Fruit fly (Drosophila melanogaster) whole organism, embryonic: ENCODE results near the gene CG6693.
A peak's percentile ranks its signal among the peaks of the same experiment; 100 is the strongest.

Experiments
- Atf-2 ChIP-seq: fragments of 200-800 bp; sonication (Bioruptor generic); optimal IDR thresholded peaks from 2 replicates; lab custom pipeline; 2016; ENCODE audit warnings: missing biosample characterization, missing genetic modification characterization
- C15 ChIP-seq: fragments of 200-800 bp; sonication (Bioruptor generic); IDR thresholded peaks from 3 replicates; pipeline ENCODE4 v1.3.6; 2022; ENCODE audit warnings: missing biosample characterization, missing genetic modification characterization
- CG10267 ChIP-seq: fragments of 200-800 bp; sonication (Bioruptor generic); optimal IDR thresholded peaks from 2 replicates; lab custom pipeline; 2018; ENCODE audit warnings: missing biosample characterization, mild to moderate bottlenecking, missing genetic modification characterization, moderate library complexity
- CG10959 ChIP-seq: fragments of 200-800 bp; sonication (Bioruptor generic); IDR thresholded peaks from 2 replicates; pipeline ENCODE4 v1.3.6; 2022; ENCODE audit warnings: missing biosample characterization, missing genetic modification characterization
- CG11398 ChIP-seq: fragments of 200-800 bp; sonication (Bioruptor generic); optimal IDR thresholded peaks from 2 replicates; lab custom pipeline; 2016; ENCODE audit warnings: missing biosample characterization, missing genetic modification characterization
- CG12299 ChIP-seq: fragments of 200-800 bp; sonication (Bioruptor generic); optimal IDR thresholded peaks from 2 replicates; lab custom pipeline; 2018; ENCODE audit warnings: missing biosample characterization, mild to moderate bottlenecking, missing genetic modification characterization
- CG13123 ChIP-seq: fragments of 200-800 bp; sonication (Bioruptor generic); optimal IDR thresholded peaks from 2 replicates; lab custom pipeline; 2016; ENCODE audit warnings: missing biosample characterization, missing genetic modification characterization
- CG15269 ChIP-seq: fragments of 200-800 bp; sonication (Bioruptor generic); optimal IDR thresholded peaks from 2 replicates; lab custom pipeline; 2018; ENCODE audit warnings: missing biosample characterization, mild to moderate bottlenecking, missing genetic modification characterization, moderate library complexity
- CG17361 ChIP-seq: fragments of 200-800 bp; sonication (Bioruptor generic); IDR thresholded peaks from 3 replicates; pipeline ENCODE4 v1.3.6; 2022; ENCODE audit warnings: missing biosample characterization, missing genetic modification characterization
- CG17385 ChIP-seq: fragments of 200-800 bp; sonication (Bioruptor generic); optimal IDR thresholded peaks from 3 replicates; lab custom pipeline; 2018; ENCODE audit warnings: missing biosample characterization, mild to moderate bottlenecking, missing genetic modification characterization
- CG34376 ChIP-seq: fragments of 200-800 bp; sonication (Bioruptor generic); optimal IDR thresholded peaks from 2 replicates; lab custom pipeline; 2018; ENCODE audit warnings: missing biosample characterization, mild to moderate bottlenecking, missing genetic modification characterization
- CG4617 ChIP-seq: fragments of 200-800 bp; sonication (Bioruptor generic); optimal IDR thresholded peaks from 3 replicates; lab custom pipeline; 2016; ENCODE audit warnings: missing biosample characterization, missing genetic modification characterization, borderline replicate concordance
- CG4730 ChIP-seq: fragments of 200-800 bp; sonication (Bioruptor generic); IDR thresholded peaks from 2 replicates; pipeline ENCODE4 v1.3.6; 2022; ENCODE audit warnings: missing biosample characterization, missing genetic modification characterization
- CG4854 ChIP-seq: fragments of 200-800 bp; sonication (Bioruptor generic); optimal IDR thresholded peaks from 2 replicates; lab custom pipeline; 2016; ENCODE audit warnings: missing biosample characterization, missing genetic modification characterization, inconsistent platforms
- CG5180 ChIP-seq: fragments of 200-800 bp; sonication (Bioruptor generic); optimal IDR thresholded peaks from 3 replicates; lab custom pipeline; 2017; ENCODE audit warnings: missing biosample characterization, missing genetic modification characterization, mild to moderate bottlenecking, moderate library complexity, missing genetic modification reagents
- CG6654 ChIP-seq: fragments of 200-800 bp; sonication (Bioruptor generic); optimal IDR thresholded peaks from 2 replicates; lab custom pipeline; 2017; ENCODE audit warnings: missing biosample characterization, mild to moderate bottlenecking, missing genetic modification characterization
- CG9876 ChIP-seq: fragments of 200-800 bp; sonication (Bioruptor generic); optimal IDR thresholded peaks from 2 replicates; lab custom pipeline; 2016; ENCODE audit warnings: missing biosample characterization, missing genetic modification characterization
- D19B ChIP-seq: fragments of 200-800 bp; sonication (Bioruptor generic); optimal IDR thresholded peaks from 2 replicates; lab custom pipeline; 2017; ENCODE audit warnings: missing biosample characterization, mild to moderate bottlenecking, missing genetic modification characterization
- Doc2 ChIP-seq: fragments of 200-800 bp; sonication (Bioruptor generic); IDR thresholded peaks from 2 replicates; pipeline ENCODE4 v1.3.6; 2022; ENCODE audit warnings: missing biosample characterization, missing genetic modification characterization
- Dref ChIP-seq: fragments of 200-800 bp; sonication (Bioruptor generic); IDR thresholded peaks from 2 replicates; pipeline ENCODE4 v1.3.6; 2022; ENCODE audit warnings: missing biosample characterization, missing genetic modification characterization
- Ets65A ChIP-seq: fragments of 200-800 bp; sonication (Bioruptor generic); peaks from one replicate; lab custom pipeline; 2016; ENCODE audit warnings: missing biosample characterization, missing genetic modification characterization
- HLH4C ChIP-seq: fragments of 200-800 bp; sonication (Bioruptor generic); IDR thresholded peaks from 3 replicates; pipeline ENCODE4 v1.3.6; 2022; ENCODE audit warnings: missing biosample characterization, missing genetic modification characterization; ENCODE audit not compliant: partially characterized antibody
- HLHmδ ChIP-seq: fragments of 200-800 bp; sonication (Bioruptor generic); optimal IDR thresholded peaks from 2 replicates; lab custom pipeline; 2018; ENCODE audit warnings: missing biosample characterization, mild to moderate bottlenecking, missing genetic modification characterization, moderate library complexity
- Kr ChIP-seq: fragments of 200-800 bp; sonication (Bioruptor generic); optimal IDR thresholded peaks from 2 replicates; lab custom pipeline; 2017; ENCODE audit warnings: missing biosample characterization, mild to moderate bottlenecking, missing genetic modification characterization
- Lpt ChIP-seq: fragments of >200 bp; optimal IDR thresholded peaks from 2 replicates; lab custom pipeline; 2018; ENCODE audit warnings: missing biosample characterization, missing genetic modification characterization
- MTF-1 ChIP-seq: fragments of 200-800 bp; sonication (Bioruptor generic); optimal IDR thresholded peaks from 2 replicates; lab custom pipeline; 2018; ENCODE audit warnings: missing biosample characterization, mild to moderate bottlenecking, missing genetic modification characterization, borderline replicate concordance
- Mes4 ChIP-seq: fragments of 200-800 bp; sonication (Bioruptor generic); optimal IDR thresholded peaks from 2 replicates; lab custom pipeline; 2016; ENCODE audit warnings: missing biosample characterization, missing genetic modification characterization
- Mrtf ChIP-seq: fragments of 200-800 bp; sonication (Bioruptor generic); IDR thresholded peaks from 3 replicates; pipeline ENCODE4 v1.3.6; 2022; ENCODE audit warnings: missing biosample characterization, missing genetic modification characterization
- Opbp ChIP-seq: fragments of 200-800 bp; sonication (Bioruptor generic); IDR thresholded peaks from 3 replicates; pipeline ENCODE4 v1.3.6; 2022; ENCODE audit warnings: missing biosample characterization, missing genetic modification characterization; ENCODE audit not compliant: partially characterized antibody
- Optix ChIP-seq: fragments of 200-800 bp; sonication (Bioruptor generic); IDR thresholded peaks from 3 replicates; pipeline ENCODE4 v1.3.6; 2022; ENCODE audit warnings: missing biosample characterization, missing genetic modification characterization
- Ravus ChIP-seq: fragments of 200-800 bp; sonication (Bioruptor generic); IDR thresholded peaks from 2 replicates; pipeline ENCODE4 v1.3.6; 2022; ENCODE audit warnings: missing biosample characterization, missing genetic modification characterization
- Side ChIP-seq: fragments of 200-800 bp; sonication (Bioruptor generic); optimal IDR thresholded peaks from 2 replicates; lab custom pipeline; 2016; ENCODE audit warnings: missing biosample characterization, missing genetic modification characterization
- ara ChIP-seq: fragments of 200-800 bp; sonication (Bioruptor generic); IDR thresholded peaks from 2 replicates; pipeline ENCODE4 v1.3.6; 2022; ENCODE audit warnings: missing biosample characterization, missing genetic modification characterization
- cad ChIP-seq: fragments of >200 bp; optimal IDR thresholded peaks from 2 replicates; lab custom pipeline; 2017; ENCODE audit warnings: missing biosample characterization, missing genetic modification characterization
- cas ChIP-seq: fragments of 200-800 bp; sonication (Bioruptor generic); IDR thresholded peaks from 2 replicates; pipeline ENCODE4 v1.3.6; 2022; ENCODE audit warnings: missing biosample characterization, missing genetic modification characterization
- corto ChIP-seq: fragments of 200-800 bp; sonication (Bioruptor generic); optimal IDR thresholded peaks from 2 replicates; lab custom pipeline; 2016; ENCODE audit warnings: missing biosample characterization, mild to moderate bottlenecking, missing genetic modification characterization, moderate library complexity
- da ChIP-seq: fragments of 200-800 bp; sonication (Bioruptor generic); optimal IDR thresholded peaks from 2 replicates; lab custom pipeline; 2016; ENCODE audit warnings: missing biosample characterization, missing genetic modification characterization
- emc ChIP-seq: fragments of 200-800 bp; sonication (Bioruptor generic); optimal IDR thresholded peaks from 2 replicates; lab custom pipeline; 2016; ENCODE audit warnings: missing biosample characterization, missing genetic modification characterization
- exex ChIP-seq: fragments of 200-800 bp; sonication (Bioruptor generic); optimal IDR thresholded peaks from 4 replicates; lab custom pipeline; 2018; ENCODE audit warnings: missing biosample characterization, mild to moderate bottlenecking, missing genetic modification characterization, moderate library complexity
- gsb ChIP-seq: fragments of 200-800 bp; sonication (Bioruptor generic); IDR thresholded peaks from 2 replicates; pipeline ENCODE4 v1.3.6; 2022; ENCODE audit warnings: missing biosample characterization, missing genetic modification characterization
- ind ChIP-seq: fragments of 200-800 bp; sonication (Bioruptor generic); optimal IDR thresholded peaks from 3 replicates; lab custom pipeline; 2016; ENCODE audit warnings: missing biosample characterization, missing genetic modification characterization
- lmd ChIP-seq: fragments of 200-800 bp; sonication (Bioruptor generic); IDR thresholded peaks from 2 replicates; pipeline ENCODE4 v1.3.6; 2022; ENCODE audit warnings: missing biosample characterization, missing genetic modification characterization
- pb ChIP-seq: fragments of 200-800 bp; sonication (Bioruptor generic); optimal IDR thresholded peaks from 3 replicates; lab custom pipeline; 2016; ENCODE audit warnings: missing biosample characterization, missing genetic modification characterization
- pzg ChIP-seq: fragments of 200-800 bp; sonication (Bioruptor generic); optimal IDR thresholded peaks from 3 replicates; lab custom pipeline; 2018; ENCODE audit warnings: missing biosample characterization, mild to moderate bottlenecking, missing genetic modification characterization, moderate library complexity
- salm ChIP-seq: fragments of 200-800 bp; sonication (Bioruptor generic); optimal IDR thresholded peaks from 2 replicates; lab custom pipeline; 2018; ENCODE audit warnings: missing biosample characterization, mild to moderate bottlenecking, missing genetic modification characterization
- sens-2 ChIP-seq: fragments of 200-800 bp; sonication (Bioruptor generic); IDR thresholded peaks from 2 replicates; pipeline ENCODE4 v1.3.6; 2022; ENCODE audit warnings: missing biosample characterization, missing genetic modification characterization
- sisA ChIP-seq: fragments of 200-800 bp; sonication (Bioruptor generic); IDR thresholded peaks from 2 replicates; pipeline ENCODE4 v1.3.6; 2022; ENCODE audit warnings: missing biosample characterization, missing genetic modification characterization
- tna ChIP-seq: fragments of 200-800 bp; sonication (Bioruptor generic); IDR thresholded peaks from 2 replicates; pipeline ENCODE4 v1.3.6; 2022; ENCODE audit warnings: missing biosample characterization, missing genetic modification characterization; ENCODE audit not compliant: partially characterized antibody
- unc-4 ChIP-seq: fragments of 200-800 bp; sonication (Bioruptor generic); IDR thresholded peaks from 2 replicates; pipeline ENCODE4 v1.3.6; 2022; ENCODE audit warnings: missing biosample characterization, missing genetic modification characterization; ENCODE audit not compliant: partially characterized antibody

The CG6693 gene

DNA sequence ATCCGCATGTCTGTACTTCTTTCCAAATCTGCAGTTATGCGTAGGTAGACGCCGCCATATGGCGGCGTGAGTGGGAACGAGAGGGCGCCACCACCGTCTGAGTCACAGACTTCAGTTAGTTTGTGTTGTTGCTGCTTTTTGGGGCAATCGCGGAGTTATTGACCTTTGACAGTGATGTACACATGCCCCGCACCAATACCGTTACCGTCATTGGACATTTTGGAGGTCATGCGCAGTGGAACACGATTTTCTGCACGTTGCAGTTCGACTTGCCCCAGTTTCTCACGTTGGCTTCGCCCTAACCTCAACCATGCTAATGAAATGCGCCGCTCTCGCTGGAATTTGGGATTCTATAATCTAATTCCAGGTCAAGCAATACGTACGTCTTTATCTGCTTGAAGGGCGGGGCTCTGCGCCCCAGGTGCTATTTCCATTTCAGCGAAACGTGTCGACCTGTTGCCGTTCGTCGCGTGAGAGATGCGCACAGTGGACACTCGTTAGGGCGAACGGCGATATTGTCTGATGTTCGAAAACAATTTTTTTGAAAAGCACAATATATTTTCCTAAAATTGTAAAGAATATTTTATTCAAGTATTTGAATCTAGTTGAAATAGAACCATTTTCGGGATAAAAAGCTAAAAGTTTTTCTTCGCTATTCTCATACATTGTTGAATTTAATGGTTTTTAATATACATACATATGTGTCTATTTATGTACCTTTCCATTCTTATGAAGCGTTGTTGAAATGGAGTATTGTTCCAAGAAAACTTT is 10.0 kb downstream of the CG6693 start (continued):
- TF ChIP-seq da = peak; percentile 18
- no peak for TF ChIP-seq Doc2 (GFP tag; lab: Robert Waterston, UW)
- peak; percentile 44; the same call in 1 of the 2 replicates for TF ChIP-seq cas (GFP tag; lab: Robert Waterston, UW)
- TF ChIP-seq Ets65A (GFP tag; lab: Kevin White, UChicago) = peak; percentile 98
- TF ChIP-seq salm (tag; lab: Kevin White, UChicago) = no peak
- peak; percentile 81 for TF ChIP-seq sisA (GFP tag; lab: Robert Waterston, UW)
- peak; percentile 34 for TF ChIP-seq pb
- no peak for TF ChIP-seq cad (GFP tag; lab: Kevin White, UChicago)
- peak; percentile 76 for TF ChIP-seq CG34376
- peak; percentile 81 for TF ChIP-seq lmd
- peak; percentile 53 for TF ChIP-seq Side (GFP tag; lab: Kevin White, UChicago)
- no peak for TF ChIP-seq CG10959
- TF ChIP-seq Atf-2 (GFP tag; lab: Kevin White, UChicago) = peak; percentile 48
- no peak for TF ChIP-seq Kr (GFP tag; lab: Kevin White, UChicago)
- TF ChIP-seq ara (GFP tag; lab: Robert Waterston, UW) = peak; percentile 67
- peak; percentile 18; the same call in 1 of the 2 replicates for TF ChIP-seq Dref (GFP tag; lab: Robert Waterston, UW)
- TF ChIP-seq HLH4C = 0 out of 3 replicates have a peak, but pooled peaks have one; percentile 24
- TF ChIP-seq Optix (GFP tag; lab: Robert Waterston, UW) = peak; percentile 35; the same call in 1 of the 3 replicates
- TF ChIP-seq CG5180 (GFP tag; lab: Kevin White, UChicago) = peak; percentile 56
- peak; percentile 64 for TF ChIP-seq CG17385 (GFP tag; lab: Kevin White, UChicago)
- peak; percentile 48 for TF ChIP-seq CG9876 (GFP tag; lab: Kevin White, UChicago)
- peak; percentile 67 for TF ChIP-seq CG4854 (GFP tag; lab: Kevin White, UChicago)
- TF ChIP-seq Mes4 (GFP tag; lab: Kevin White, UChicago) = peak; percentile 54
- peak; percentile 65 for TF ChIP-seq CG4617
- TF ChIP-seq MTF-1 (GFP tag; lab: Kevin White, UChicago) = no peak
- TF ChIP-seq CG4730 (GFP tag; lab: Robert Waterston, UW) = peak; percentile 56; the same call in 1 of the 2 replicates
- peak; percentile 66 for TF ChIP-seq CG17361 (GFP tag; lab: Robert Waterston, UW)
- no peak for TF ChIP-seq HLHmδ (GFP tag; lab: Kevin White, UChicago)
- TF ChIP-seq Ravus (GFP tag; lab: Robert Waterston, UW) = peak; percentile 33
- no peak for TF ChIP-seq tna (GFP tag; lab: Robert Waterston, UW)
- TF ChIP-seq emc (GFP tag; lab: Kevin White, UChicago) = peak; percentile 20
- peak; percentile 33 for TF ChIP-seq CG12299 (tag; lab: Kevin White, UChicago)
- TF ChIP-seq CG13123 = no peak
- peak; percentile 54; the same call in 1 of the 3 replicates for TF ChIP-seq C15
- TF ChIP-seq CG11398 = peak; percentile 28
- no peak for TF ChIP-seq gsb
- no peak for TF ChIP-seq corto (GFP tag; lab: Kevin White, UChicago)
- TF ChIP-seq Opbp = no peak
- no peak; the same call in 1 of the 2 replicates for TF ChIP-seq sens-2
- TF ChIP-seq D19B (GFP tag; lab: Kevin White, UChicago) = peak; percentile 57
- no peak for TF ChIP-seq unc-4 (GFP tag; lab: Robert Waterston, UW)
- peak; percentile 20 for TF ChIP-seq pzg (GFP tag; lab: Kevin White, UChicago)
- peak; percentile 19 for TF ChIP-seq CG6654 (GFP tag; lab: Kevin White, UChicago)
- no peak for TF ChIP-seq Lpt (GFP tag; lab: Kevin White, UChicago)
- peak; percentile 70 for TF ChIP-seq CG15269 (tag; lab: Kevin White, UChicago)
- TF ChIP-seq ind (GFP tag; lab: Kevin White, UChicago) = peak; percentile 83
- peak; percentile 49 for TF ChIP-seq exex (tag; lab: Kevin White, UChicago)
- TF ChIP-seq CG10267 (tag; lab: Kevin White, UChicago) = peak; percentile 53
- TF ChIP-seq Mrtf (GFP tag; lab: Robert Waterston, UW) = peak; percentile 64
